Fruit fly (Drosophila melanogaster): ENCODE data around the gene Tat.

Tat gene

DNA sequence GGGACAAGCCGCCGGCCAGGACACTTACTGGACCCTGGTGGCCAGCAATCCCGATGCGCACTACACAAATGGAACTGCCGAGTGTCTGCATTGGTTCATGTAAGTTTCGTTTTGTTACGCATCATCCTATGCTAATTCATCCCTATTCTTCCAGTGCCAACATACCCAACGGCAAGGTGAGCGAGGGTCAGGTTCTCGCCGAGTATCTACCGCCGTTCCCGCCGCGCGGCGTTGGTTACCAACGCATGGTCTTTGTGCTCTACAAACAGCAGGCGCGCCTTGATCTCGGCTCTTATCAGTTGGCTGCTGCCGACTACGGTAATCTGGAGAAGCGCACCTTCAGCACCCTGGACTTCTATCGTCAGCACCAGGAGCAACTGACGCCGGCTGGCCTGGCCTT, 34.0 kb upstream of the Tat start:
- no peak for TF ChIP-seq CG4730 (GFP tag; IDR thresholded peaks at IDR 0.05)

dm6 chrX:14233843-14234337, 27.1 kb upstream of the Tat start, which contains the start of gene CG42271:
Gene CG42271 (minus strand): TSS chrX:14234066.
- TF ChIP-seq CG13775 (GFP tag; optimal IDR thresholded peaks at IDR 0.05), result peak; percentile 69
- TF ChIP-seq CG3847 (GFP tag; IDR thresholded peaks at IDR 0.05), result peak; percentile 48
- TF ChIP-seq wek (GFP tag; optimal IDR thresholded peaks at IDR 0.05), result no peak
- peak; percentile 29; the same call in 1 of the 2 replicates for TF ChIP-seq CG32532 (GFP tag; IDR thresholded peaks at IDR 0.05)
- TF ChIP-seq knrl (GFP tag; IDR thresholded peaks at IDR 0.05; ENCODE audit: partially characterized antibody), result peak; percentile 97
- TF ChIP-seq Max (GFP tag; optimal IDR thresholded peaks at IDR 0.05), result no peak
- no peak for TF ChIP-seq CG6683 (GFP tag; optimal IDR thresholded peaks at IDR 0.05)
- no peak for TF ChIP-seq Optix (GFP tag; IDR thresholded peaks at IDR 0.05)
- TF ChIP-seq CG32772 (GFP tag; IDR thresholded peaks at IDR 0.05), result no peak
- no peak for TF ChIP-seq CG1529 (GFP tag; optimal IDR thresholded peaks at IDR 0.05)
- TF ChIP-seq psq (GFP tag; optimal IDR thresholded peaks at IDR 0.05), result no peak
- TF ChIP-seq croc (GFP tag; conservative IDR thresholded peaks at IDR 0.05), result no peak; the same call in 2 of the 3 replicates
- TF ChIP-seq CG4617 (GFP tag; optimal IDR thresholded peaks at IDR 0.05; ENCODE audit: borderline replicate concordance), result peak; percentile 50
- 0 out of 3 replicates have a peak, but pooled peaks have one; percentile 7 for TF ChIP-seq otp (GFP tag; IDR thresholded peaks at IDR 0.05)
- TF ChIP-seq CG6272 (GFP tag; IDR thresholded peaks at IDR 0.05), result peak; percentile 54; the same call in 1 of the 2 replicates
- peak; percentile 34 for TF ChIP-seq CG17359 (tag; optimal IDR thresholded peaks at IDR 0.05)
- peak; percentile 29 for TF ChIP-seq CG8388 (GFP tag; optimal IDR thresholded peaks at IDR 0.05)
- no peak for TF ChIP-seq CG43689 (GFP tag; IDR thresholded peaks at IDR 0.05)
- TF ChIP-seq Trl (optimal IDR thresholded peaks at IDR 0.05), result no peak
- no peak for TF ChIP-seq Trl (GFP tag; optimal IDR thresholded peaks at IDR 0.05)
- TF ChIP-seq crol (GFP tag; IDR thresholded peaks at IDR 0.05), result no peak
- TF ChIP-seq slou (GFP tag; optimal IDR thresholded peaks at IDR 0.05), result no peak
- TF ChIP-seq hbn (GFP tag; IDR thresholded peaks at IDR 0.05; ENCODE audit: partially characterized antibody), result peak; percentile 86
- TF ChIP-seq al (GFP tag; IDR thresholded peaks at IDR 0.05), result 0 out of 2 replicates have a peak, but pooled peaks have one; percentile 30
- peak; percentile 91 for TF ChIP-seq HLH4C (GFP tag; IDR thresholded peaks at IDR 0.05; ENCODE audit: partially characterized antibody)
- peak; percentile 23; the same call in 1 of the 2 replicates for TF ChIP-seq lmd (GFP tag; IDR thresholded peaks at IDR 0.05)
- TF ChIP-seq Fer2 (tag; optimal IDR thresholded peaks at IDR 0.05), result no peak
- TF ChIP-seq CG11093 (GFP tag; IDR thresholded peaks at IDR 0.05), result no peak
- TF ChIP-seq shn (GFP tag; optimal IDR thresholded peaks at IDR 0.05), result no peak
- no peak for TF ChIP-seq CG1647 (GFP tag; optimal IDR thresholded peaks at IDR 0.05)
- TF ChIP-seq CG3163 (GFP tag; optimal IDR thresholded peaks at IDR 0.05), result no peak
- no peak for TF ChIP-seq CG8765 (GFP tag; IDR thresholded peaks at IDR 0.05)
- no peak for TF ChIP-seq slp2 (GFP tag; optimal IDR thresholded peaks at IDR 0.05)
- TF ChIP-seq Med (GFP tag), result peak; percentile 60
- peak; percentile 86 for TF ChIP-seq tna (GFP tag; IDR thresholded peaks at IDR 0.05; ENCODE audit: partially characterized antibody)
- TF ChIP-seq CG18599 (GFP tag; optimal IDR thresholded peaks at IDR 0.05), result peak; percentile 42
- TF ChIP-seq ssp (GFP tag; IDR thresholded peaks at IDR 0.05), result no peak
- no peak for TF ChIP-seq chn (GFP tag; optimal IDR thresholded peaks at IDR 0.05)
- TF ChIP-seq org-1 (GFP tag; optimal IDR thresholded peaks at IDR 0.05), result no peak
- TF ChIP-seq tll (GFP tag; optimal IDR thresholded peaks at IDR 0.05), result no peak
- TF ChIP-seq TFAM (GFP tag; optimal IDR thresholded peaks at IDR 0.05), result no peak
- TF ChIP-seq bowl (GFP tag; IDR thresholded peaks at IDR 0.05), result no peak
- TF ChIP-seq HLH54F (GFP tag; optimal IDR thresholded peaks at IDR 0.05), result no peak
- TF ChIP-seq CG2875 (GFP tag; optimal IDR thresholded peaks at IDR 0.05), result no peak
- TF ChIP-seq Doc2 (GFP tag; IDR thresholded peaks at IDR 0.05), result no peak
- no peak for TF ChIP-seq dan (GFP tag; IDR thresholded peaks at IDR 0.05)
- peak; percentile 77 for TF ChIP-seq CG17361 (GFP tag; IDR thresholded peaks at IDR 0.05)
- TF ChIP-seq ac (GFP tag; optimal IDR thresholded peaks at IDR 0.05), result no peak
- no peak for TF ChIP-seq Six4 (GFP tag; optimal IDR thresholded peaks at IDR 0.05)

Measured in whole organism, embryonic.